Worm (Caenorhabditis elegans) whole organism, mixed stage, embryonic: ENCODE data around the gene frm-5.1.

ENCODE experiments used
- blmp-1 ChIP-seq: fragments of 150-350 bp; optimal IDR thresholded peaks from 2 replicates; lab custom pipeline; 2014; ENCODE audit warnings: missing biosample characterization, missing genetic modification characterization
- elt-1 ChIP-seq: sonication (generic microtip); optimal IDR thresholded peaks from 2 replicates; lab custom pipeline; 2017; ENCODE audit warnings: missing genetic modification characterization, mild to moderate bottlenecking, missing compliant biosample characterization, antibody characterized with exemption, moderate library complexity, borderline replicate concordance; ENCODE audit not compliant: insufficient read depth
- hlh-1 ChIP-seq: fragments of 150-350 bp; optimal IDR thresholded peaks from 2 replicates; lab custom pipeline; 2014; ENCODE audit warnings: missing biosample characterization, missing genetic modification reagents, missing genetic modification characterization
- lin-13 ChIP-seq: fragments of 150-350 bp; optimal IDR thresholded peaks from 2 replicates; lab custom pipeline; 2014; ENCODE audit warnings: missing biosample characterization, missing genetic modification characterization
- mls-2 ChIP-seq: sonication (generic microtip); optimal IDR thresholded peaks from 2 replicates; lab custom pipeline; 2016; ENCODE audit warnings: mild to moderate bottlenecking, missing genetic modification characterization, moderate library complexity, missing compliant biosample characterization
- nhr-12 ChIP-seq: fragments of 150-350 bp; optimal IDR thresholded peaks from 2 replicates; lab custom pipeline; 2014; ENCODE audit warnings: missing biosample characterization, missing genetic modification characterization
- nhr-2 ChIP-seq: fragments of 150-350 bp; optimal IDR thresholded peaks from 2 replicates; lab custom pipeline; 2014; ENCODE audit warnings: missing biosample characterization, missing genetic modification characterization
- nhr-237 ChIP-seq: fragments of 150-350 bp; optimal IDR thresholded peaks from 2 replicates; lab custom pipeline; 2014; ENCODE audit warnings: missing biosample characterization, missing genetic modification characterization
- nhr-76 ChIP-seq: sonication (generic microtip); optimal IDR thresholded peaks from 2 replicates; lab custom pipeline; 2017; ENCODE audit warnings: missing biosample characterization, missing genetic modification characterization
- pha-4 ChIP-seq: fragments of 150-350 bp; optimal IDR thresholded peaks from 2 replicates; lab custom pipeline; 2018; ENCODE audit warnings: missing biosample characterization, missing genetic modification reagents, missing genetic modification characterization
- sem-2 ChIP-seq: fragments of 200-800 bp; sonication (Bioruptor generic); optimal IDR thresholded peaks from 2 replicates; lab custom pipeline; 2018; ENCODE audit warnings: mild to moderate bottlenecking, missing genetic modification characterization, missing compliant biosample characterization
- snpc-4 ChIP-seq: fragments of 150-350 bp; optimal IDR thresholded peaks from 2 replicates; lab custom pipeline; 2014; ENCODE audit warnings: missing biosample characterization, missing genetic modification characterization
- unc-39 ChIP-seq: fragments of 150-350 bp; optimal IDR thresholded peaks from 2 replicates; lab custom pipeline; 2014; ENCODE audit warnings: missing biosample characterization, missing genetic modification characterization

DNA sequence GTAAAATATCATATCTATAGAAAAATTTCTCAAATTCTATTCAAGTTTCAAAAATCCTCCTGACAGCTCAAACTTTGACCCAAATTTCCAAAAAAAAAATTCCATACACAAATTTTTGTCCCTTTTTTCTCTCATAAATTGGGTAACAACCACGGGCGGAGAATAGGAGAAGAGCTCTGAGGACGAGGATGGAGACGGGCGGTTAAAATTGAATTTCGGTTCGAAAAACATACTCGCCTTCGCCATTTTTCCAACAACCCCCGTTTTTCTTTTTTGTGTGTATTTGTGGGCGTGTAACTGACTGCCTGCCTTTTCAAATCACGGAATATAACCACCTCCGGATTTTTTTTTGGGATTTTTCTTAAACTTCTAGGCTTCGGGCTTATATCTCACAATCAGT lies 49.0 kb upstream of the frm-5.1 start:
- no peak for TF ChIP-seq sem-2 (GFP tag; lab: Kevin White, UChicago)
- no peak for TF ChIP-seq mls-2 (tag; lab: Kevin White, UChicago)
- no peak for TF ChIP-seq unc-39
- TF ChIP-seq snpc-4 = no peak
- TF ChIP-seq nhr-237 (tag; lab: Kevin White, UChicago) = no peak
- no peak for TF ChIP-seq nhr-12 (tag; lab: Kevin White, UChicago)
- no peak for TF ChIP-seq nhr-76 (tag; lab: Kevin White, UChicago)
- TF ChIP-seq blmp-1 (tag; lab: Kevin White, UChicago) = no peak
- TF ChIP-seq pha-4 (tag; lab: Kevin White, UChicago) = no peak
- TF ChIP-seq elt-1 = no peak
- no peak for TF ChIP-seq lin-13 (tag; lab: Kevin White, UChicago)
- no peak for TF ChIP-seq hlh-1 (tag; lab: Kevin White, UChicago)
- no peak for TF ChIP-seq nhr-2 (tag; lab: Kevin White, UChicago)
